Fruit fly (Drosophila melanogaster): ENCODE data around the gene Herc4.

Herc4 gene

dm6 chr3L:1319097-1319725 is 5.7 kb downstream of the Herc4 start (continued):
- peak; percentile 91 for TF ChIP-seq CG11902 (GFP tag; optimal IDR thresholded peaks at IDR 0.05)
- TF ChIP-seq eg (GFP tag; IDR thresholded peaks at IDR 0.05): peak; percentile 92
- peak; percentile 91 for TF ChIP-seq CG11762 (GFP tag; optimal IDR thresholded peaks at IDR 0.05; ENCODE audit: insufficient read depth)
- peak; percentile 98 for TF ChIP-seq CG31627 (GFP tag; optimal IDR thresholded peaks at IDR 0.05)
- peak; percentile 91 for TF ChIP-seq Ets96B (tag; optimal IDR thresholded peaks at IDR 0.05)
- peak; percentile 12 for TF ChIP-seq Hr38 (GFP tag; optimal IDR thresholded peaks at IDR 0.05)
- peak; percentile 98 for TF ChIP-seq Sox102F (GFP tag; optimal IDR thresholded peaks at IDR 0.05)
- peak; percentile 67 to 70 for TF ChIP-seq ss (GFP tag; optimal IDR thresholded peaks at IDR 0.05)
- peak; percentile 86 for TF ChIP-seq fd59A (GFP tag; optimal IDR thresholded peaks at IDR 0.05)

dm6 chr3L:1320230-1320930 is 6.9 kb downstream of the Herc4 start:
- peak; percentile 57 for TF ChIP-seq vri (GFP tag; optimal IDR thresholded peaks at IDR 0.05)
- peak; percentile 60 for TF ChIP-seq pdm3 (GFP tag; optimal IDR thresholded peaks at IDR 0.05)
- TF ChIP-seq CG3919 (GFP tag; optimal IDR thresholded peaks at IDR 0.05): peak; percentile 69
- no peak for TF ChIP-seq CG7368 (GFP tag; optimal IDR thresholded peaks at IDR 0.05)
- no peak for TF ChIP-seq Eip93F (GFP tag; optimal IDR thresholded peaks at IDR 0.05)
- TF ChIP-seq CG4318 (GFP tag; optimal IDR thresholded peaks at IDR 0.05): no peak
- TF ChIP-seq CG8319 (GFP tag; optimal IDR thresholded peaks at IDR 0.05): no peak
- peak; percentile 16 for TF ChIP-seq CG6276 (GFP tag; optimal IDR thresholded peaks at IDR 0.05)
- TF ChIP-seq Blimp-1 (GFP tag; optimal IDR thresholded peaks at IDR 0.05): no peak
- TF ChIP-seq CG8119 (GFP tag; IDR thresholded peaks at IDR 0.05): peak; percentile 27; the same call in 1 of the 3 replicates
- TF ChIP-seq topi (GFP tag; optimal IDR thresholded peaks at IDR 0.05): peak; percentile 60
- TF ChIP-seq lz (GFP tag; optimal IDR thresholded peaks at IDR 0.05): peak; percentile 55
- peak; percentile 35; the same call in 1 of the 3 replicates for TF ChIP-seq CG6163 (GFP tag; IDR thresholded peaks at IDR 0.05)
- peak; percentile 31 for TF ChIP-seq CG11762 (GFP tag; optimal IDR thresholded peaks at IDR 0.05; ENCODE audit: insufficient read depth)
- peak; percentile 60 for TF ChIP-seq Ets96B (tag; optimal IDR thresholded peaks at IDR 0.05)
- TF ChIP-seq CG8632 (GFP tag; optimal IDR thresholded peaks at IDR 0.05): peak; percentile 50
- TF ChIP-seq dsx (GFP tag; optimal IDR thresholded peaks at IDR 0.05; ENCODE audit: poor library complexity, severe bottlenecking): peak; percentile 13
- no peak for TF ChIP-seq fd85E (GFP tag; optimal IDR thresholded peaks at IDR 0.05)
- peak; percentile 33 for TF ChIP-seq CG11902 (GFP tag; optimal IDR thresholded peaks at IDR 0.05)
- peak; percentile 51 for TF ChIP-seq esn (GFP tag; optimal IDR thresholded peaks at IDR 0.05)
- peak; percentile 35 for TF ChIP-seq Met (GFP tag; optimal IDR thresholded peaks at IDR 0.05)
- peak; percentile 69 for TF ChIP-seq Sox102F (GFP tag; optimal IDR thresholded peaks at IDR 0.05)
- TF ChIP-seq OdsH (GFP tag; optimal IDR thresholded peaks at IDR 0.05): peak; percentile 54
- TF ChIP-seq Ets21C (GFP tag; optimal IDR thresholded peaks at IDR 0.05): peak; percentile 4
- TF ChIP-seq Hr38 (GFP tag; optimal IDR thresholded peaks at IDR 0.05): no peak
- peak; percentile 35 for TF ChIP-seq CG34406 (GFP tag; optimal IDR thresholded peaks at IDR 0.05)
- peak; percentile 54 for TF ChIP-seq Smox (GFP tag; optimal IDR thresholded peaks at IDR 0.05)
- TF ChIP-seq CG6792 (GFP tag; optimal IDR thresholded peaks at IDR 0.05): peak; percentile 53
- peak; percentile 87 for TF ChIP-seq svp (GFP tag)
- TF ChIP-seq spab (GFP tag; optimal IDR thresholded peaks at IDR 0.05): no peak
- TF ChIP-seq CG1621 (tag; optimal IDR thresholded peaks at IDR 0.05): peak; percentile 19
- peak; percentile 55 for TF ChIP-seq achi (GFP tag; optimal IDR thresholded peaks at IDR 0.05)
- TF ChIP-seq CG11294 (GFP tag; IDR thresholded peaks at IDR 0.05): no peak
- no peak for TF ChIP-seq CG9139 (GFP tag; optimal IDR thresholded peaks at IDR 0.05)
- TF ChIP-seq net (GFP tag; optimal IDR thresholded peaks at IDR 0.05): peak; percentile 36
- TF ChIP-seq Eip75B (GFP tag; optimal IDR thresholded peaks at IDR 0.05): peak; percentile 65
- peak; percentile 43 for TF ChIP-seq Sox14 (GFP tag; optimal IDR thresholded peaks at IDR 0.05)
- TF ChIP-seq fd59A (GFP tag; optimal IDR thresholded peaks at IDR 0.05): peak; percentile 48
- TF ChIP-seq ss (GFP tag; optimal IDR thresholded peaks at IDR 0.05): no peak
- peak; percentile 90 for TF ChIP-seq Eip78C (GFP tag)
- TF ChIP-seq CG10669 (GFP tag; optimal IDR thresholded peaks at IDR 0.05): peak; percentile 58
- peak; percentile 28; the same call in 1 of the 2 replicates for TF ChIP-seq Gug (GFP tag; IDR thresholded peaks at IDR 0.05)
- TF ChIP-seq CG10631 (GFP tag; optimal IDR thresholded peaks at IDR 0.05): peak; percentile 34
- no peak for TF ChIP-seq CG6854 (GFP tag; optimal IDR thresholded peaks at IDR 0.05)
